Worm (Caenorhabditis elegans) whole organism, L4 larva: ENCODE measurements around the gene C24F3.2.
A peak's percentile ranks its signal among the peaks of the same experiment; 100 is the strongest.

Experiments used
- F10B5.3 ChIP-seq: sonication (generic microtip); optimal IDR thresholded peaks from 2 replicates; lab custom pipeline; 2016; ENCODE audit warnings: mild to moderate bottlenecking, missing genetic modification characterization, missing compliant biosample characterization
- F37D6.2 ChIP-seq: sonication (generic microtip); optimal IDR thresholded peaks from 2 replicates; lab custom pipeline; 2016; ENCODE audit warnings: mild to moderate bottlenecking, missing genetic modification characterization, missing compliant biosample characterization
- T20F7.1 ChIP-seq: fragments of 200-800 bp; sonication (Bioruptor generic); optimal IDR thresholded peaks from 2 replicates; lab custom pipeline; 2018; ENCODE audit warnings: mild to moderate bottlenecking, missing genetic modification characterization, missing compliant biosample characterization
- Y5F2A.4 ChIP-seq: fragments of 200-800 bp; sonication (Bioruptor generic); optimal IDR thresholded peaks from 2 replicates; lab custom pipeline; 2018; ENCODE audit warnings: mild to moderate bottlenecking, missing genetic modification characterization, missing compliant biosample characterization
- Y75B8A.6 ChIP-seq: fragments of 200-800 bp; sonication (Bioruptor generic); IDR thresholded peaks from 2 replicates; pipeline ENCODE4 v1.3.6; 2022; ENCODE audit warnings: missing genetic modification reagents, missing genetic modification characterization, missing compliant biosample characterization
- ZK337.2 ChIP-seq: fragments of 200-800 bp; sonication (Bioruptor generic); IDR thresholded peaks from 2 replicates; pipeline ENCODE4 v1.3.6; 2022; ENCODE audit warnings: missing genetic modification reagents, missing genetic modification characterization, missing compliant biosample characterization
- aly-2 ChIP-seq: sonication (generic microtip); optimal IDR thresholded peaks from 2 replicates; lab custom pipeline; 2018; ENCODE audit warnings: missing biosample characterization, missing genetic modification characterization
- arid-1 ChIP-seq: fragments of 200-800 bp; sonication (Bioruptor generic); conservative IDR thresholded peaks from 2 replicates; pipeline ENCODE4 v1.3.6; 2022; ENCODE audit warnings: missing genetic modification reagents, missing genetic modification characterization, missing compliant biosample characterization
- attf-4 ChIP-seq: sonication (generic microtip); optimal IDR thresholded peaks from 3 replicates; lab custom pipeline; 2017; ENCODE audit warnings: missing biosample characterization, missing genetic modification characterization
- ceh-28 ChIP-seq: fragments of 150-350 bp; optimal IDR thresholded peaks from 2 replicates; lab custom pipeline; 2014; ENCODE audit warnings: missing biosample characterization, missing genetic modification reagents, missing genetic modification characterization
- daf-16 ChIP-seq, 3 experiments: sonication (generic microtip); optimal IDR thresholded peaks; 2 replicates each; lab custom pipeline; 2016 to 2017; ENCODE audit warnings: missing genetic modification characterization in 3 of 3, missing genetic modification reagents in 3 of 3, mild to moderate bottlenecking in 2 of 3, missing compliant biosample characterization in 2 of 3, missing biosample characterization in 1 of 3, moderate library complexity in 1 of 3
- dmd-6 ChIP-seq: fragments of 200-800 bp; sonication (Bioruptor generic); IDR thresholded peaks from 2 replicates; pipeline ENCODE4 v1.3.6; 2022; ENCODE audit warnings: missing genetic modification reagents, missing genetic modification characterization, missing compliant biosample characterization
- dmd-8 ChIP-seq: fragments of 200-800 bp; sonication (Bioruptor generic); IDR thresholded peaks from 2 replicates; pipeline ENCODE4 v1.3.6; 2022; ENCODE audit warnings: missing genetic modification characterization, missing compliant biosample characterization
- duxl-1 ChIP-seq: sonication (generic microtip); optimal IDR thresholded peaks from 2 replicates; lab custom pipeline; 2016; ENCODE audit warnings: mild to moderate bottlenecking, missing genetic modification characterization, moderate library complexity, missing compliant biosample characterization; ENCODE audit not compliant: poor library complexity
- dve-1 ChIP-seq: sonication (generic microtip); optimal IDR thresholded peaks from 2 replicates; lab custom pipeline; 2017; ENCODE audit warnings: antibody characterized with exemption, mild to moderate bottlenecking, missing genetic modification characterization, missing compliant biosample characterization; ENCODE audit not compliant: insufficient read depth
- fos-1 ChIP-seq: fragments of 150-350 bp; optimal IDR thresholded peaks from 2 replicates; lab custom pipeline; 2014; ENCODE audit warnings: missing biosample characterization, missing genetic modification characterization
- hlh-11 ChIP-seq: fragments of 200-800 bp; sonication (Bioruptor generic); optimal IDR thresholded peaks from 2 replicates; lab custom pipeline; 2018; ENCODE audit warnings: mild to moderate bottlenecking, missing genetic modification characterization, missing compliant biosample characterization
- jun-1 ChIP-seq: fragments of 150-350 bp; optimal IDR thresholded peaks from 2 replicates; lab custom pipeline; 2014; ENCODE audit warnings: missing biosample characterization, missing genetic modification reagents, missing genetic modification characterization
- lin-1 ChIP-seq: fragments of 200-800 bp; sonication (Bioruptor generic); IDR thresholded peaks from 2 replicates; pipeline ENCODE4 v1.3.6; 2022; ENCODE audit warnings: missing genetic modification reagents, missing genetic modification characterization, missing compliant biosample characterization
- lin-13 ChIP-seq: fragments of 150-350 bp; optimal IDR thresholded peaks from 2 replicates; lab custom pipeline; 2014; ENCODE audit warnings: missing biosample characterization, missing genetic modification reagents, missing genetic modification characterization
- lin-15B ChIP-seq: fragments of 150-350 bp; sonication (generic microtip); optimal IDR thresholded peaks from 3 replicates; lab custom pipeline; 2014; ENCODE audit warnings: missing biosample characterization, missing genetic modification characterization
- lin-38 ChIP-seq: fragments of 200-800 bp; sonication (Bioruptor generic); IDR thresholded peaks from 2 replicates; pipeline ENCODE4 v1.3.6; 2022; ENCODE audit warnings: missing genetic modification reagents, missing genetic modification characterization, missing compliant biosample characterization
- lir-3 ChIP-seq: sonication (generic microtip); optimal IDR thresholded peaks from 2 replicates; lab custom pipeline; 2016; ENCODE audit warnings: mild to moderate bottlenecking, missing genetic modification characterization, missing compliant biosample characterization
- nhr-102 ChIP-seq: sonication (generic microtip); optimal IDR thresholded peaks from 2 replicates; lab custom pipeline; 2016; ENCODE audit warnings: mild to moderate bottlenecking, missing genetic modification characterization, moderate library complexity, missing compliant biosample characterization
- nhr-11 ChIP-seq: fragments of 150-350 bp; optimal IDR thresholded peaks from 2 replicates; lab custom pipeline; 2014; ENCODE audit warnings: missing biosample characterization, missing genetic modification characterization
- nhr-111 ChIP-seq: fragments of 200-800 bp; sonication (Bioruptor generic); optimal IDR thresholded peaks from 2 replicates; lab custom pipeline; 2018; ENCODE audit warnings: mild to moderate bottlenecking, missing genetic modification characterization, missing compliant biosample characterization
- nhr-25 ChIP-seq: sonication (generic microtip); optimal IDR thresholded peaks from 2 replicates; lab custom pipeline; 2017; ENCODE audit warnings: missing genetic modification characterization, mild to moderate bottlenecking, missing compliant biosample characterization, antibody characterized with exemption, moderate library complexity, borderline replicate concordance; ENCODE audit not compliant: insufficient read depth
- nhr-28 ChIP-seq: fragments of 150-350 bp; optimal IDR thresholded peaks from 2 replicates; lab custom pipeline; 2014; ENCODE audit warnings: missing biosample characterization, missing genetic modification characterization
- nhr-6 ChIP-seq: fragments of 150-350 bp; optimal IDR thresholded peaks from 2 replicates; lab custom pipeline; 2014; ENCODE audit warnings: missing biosample characterization, missing genetic modification characterization
- nhr-77 ChIP-seq: fragments of 150-350 bp; optimal IDR thresholded peaks from 2 replicates; lab custom pipeline; 2014; ENCODE audit warnings: missing biosample characterization, missing genetic modification characterization
- pha-4 ChIP-seq, 2 experiments: fragments of 150-350 bp in 1 of 2; fragments of 200-800 bp in 1 of 2; sonication (Bioruptor generic) in 1 of 2; IDR thresholded peaks in 1 of 2; optimal IDR thresholded peaks in 1 of 2; 2 replicates each; pipeline versions ENCODE4 v1.3.6 to Lab custom; 2014 to 2022; ENCODE audit warnings: missing genetic modification characterization in 2 of 2, missing genetic modification reagents in 2 of 2, missing biosample characterization in 1 of 2, missing compliant biosample characterization in 1 of 2
- php-3 ChIP-seq: fragments of 200-800 bp; sonication (Bioruptor generic); IDR thresholded peaks from 2 replicates; pipeline ENCODE4 v1.3.6; 2022; ENCODE audit warnings: missing genetic modification reagents, missing genetic modification characterization, missing compliant biosample characterization
- pqm-1 ChIP-seq: sonication (generic microtip); optimal IDR thresholded peaks from 2 replicates; lab custom pipeline; 2017; ENCODE audit warnings: missing biosample characterization, missing genetic modification characterization
- rbr-2 ChIP-seq: sonication (generic microtip); optimal IDR thresholded peaks from 2 replicates; lab custom pipeline; 2016; ENCODE audit warnings: missing genotype, missing genetic modification characterization, missing compliant biosample characterization
- set-16 ChIP-seq: fragments of 200-800 bp; sonication (Bioruptor generic); IDR thresholded peaks from 2 replicates; pipeline ENCODE4 v1.3.6; 2022; ENCODE audit warnings: missing genetic modification reagents, missing genetic modification characterization, missing compliant biosample characterization
- tra-1 ChIP-seq: fragments of 200-800 bp; sonication (Bioruptor generic); IDR thresholded peaks from 2 replicates; pipeline ENCODE4 v1.3.6; 2022; ENCODE audit warnings: missing genetic modification reagents, missing genetic modification characterization, missing compliant biosample characterization
- unc-130 ChIP-seq: sonication (generic microtip); optimal IDR thresholded peaks from 2 replicates; lab custom pipeline; 2016; ENCODE audit warnings: missing genetic modification reagents, missing genetic modification characterization, missing compliant biosample characterization
- unc-62 ChIP-seq, 3 experiments: fragments of 150-350 bp in 1 of 3; sonication (generic microtip); optimal IDR thresholded peaks in 2 of 3; peaks in 1 of 3; 1 replicate in 1 of 3; 2 replicates in 2 of 3; lab custom pipeline; 2014 to 2017; ENCODE audit warnings: missing biosample characterization in 3 of 3, missing genetic modification characterization in 3 of 3, missing genetic modification reagents in 3 of 3, missing genotype in 1 of 3
- zag-1 ChIP-seq: fragments of 150-350 bp; optimal IDR thresholded peaks from 2 replicates; lab custom pipeline; 2014; ENCODE audit warnings: missing biosample characterization, missing genetic modification characterization
- zfp-3 ChIP-seq: fragments of 200-800 bp; sonication (Bioruptor generic); conservative IDR thresholded peaks from 2 replicates; pipeline ENCODE4 v1.3.6; 2022; ENCODE audit warnings: missing genetic modification reagents, missing genetic modification characterization, missing compliant biosample characterization
- ztf-11 ChIP-seq: fragments of 150-350 bp; optimal IDR thresholded peaks from 2 replicates; lab custom pipeline; 2014; ENCODE audit warnings: missing biosample characterization, missing genetic modification characterization
- ztf-7 ChIP-seq: fragments of 150-350 bp; optimal IDR thresholded peaks from 2 replicates; lab custom pipeline; 2014; ENCODE audit warnings: missing biosample characterization, missing genetic modification characterization

The C24F3.2 gene

ce11 chrIV:10236106-10236505 is 13.8 kb downstream of the C24F3.2 start:
- peak; percentile 89 for TF ChIP-seq pqm-1
- TF ChIP-seq hlh-11 = peak; percentile 52
- TF ChIP-seq dmd-6 (GFP tag; lab: Robert Waterston, UW) = peak; percentile 71
- peak; percentile 52 for TF ChIP-seq nhr-77 (tag; lab: Kevin White, UChicago)
- TF ChIP-seq dve-1 (tag; lab: Kevin White, UChicago) = peak; percentile 74
- no peak for TF ChIP-seq daf-16 (GFP tag; optimal IDR thresholded peaks at IDR 0.05; lab: Kevin White, UChicago)
- peak; percentile 60 for TF ChIP-seq daf-16 (tag; optimal IDR thresholded peaks at IDR 0.05; lab: Kevin White, UChicago)
- no peak for TF ChIP-seq tra-1 (GFP tag; lab: Robert Waterston, UW)
- no peak for TF ChIP-seq ceh-28 (tag; lab: Kevin White, UChicago)
- TF ChIP-seq lin-1 (GFP tag; lab: Robert Waterston, UW) = 0 out of 2 replicates have a peak, but pooled peaks have one; percentile 30
- TF ChIP-seq jun-1 (tag; lab: Kevin White, UChicago) = no peak
- no peak for TF ChIP-seq nhr-6 (tag; lab: Kevin White, UChicago)
- peak; percentile 68 for TF ChIP-seq nhr-28

DNA sequence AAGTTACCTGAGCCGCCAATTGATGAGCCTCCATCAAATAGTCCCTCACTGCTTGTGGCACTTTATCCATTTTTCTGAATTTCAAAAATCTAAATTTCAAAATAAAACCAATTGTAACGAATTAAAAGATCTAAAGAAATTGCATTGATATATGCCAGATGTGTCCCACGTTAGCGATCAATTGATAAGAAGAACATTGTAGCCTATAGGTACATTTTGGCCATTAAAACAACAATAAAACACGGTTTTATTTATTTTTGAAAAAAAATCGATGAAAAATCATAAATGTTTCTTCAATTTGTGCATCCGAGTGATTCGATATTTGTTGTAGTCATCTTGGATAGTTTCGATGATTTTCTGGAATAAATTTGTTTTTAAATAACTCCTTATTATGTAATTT is 16.7 kb downstream of the C24F3.2 start, which contains the start of gene ech-8:
ech-8 (minus strand) TSS at position 132 of the 400 bp plus-strand sequence.
- TF ChIP-seq set-16 (GFP tag; lab: Robert Waterston, UW) = no peak
- TF ChIP-seq php-3 (GFP tag; lab: Robert Waterston, UW) = peak; percentile 88
- no peak for TF ChIP-seq lin-13 (GFP tag; lab: Kevin White, UChicago)
- no peak for TF ChIP-seq nhr-11 (tag; lab: Kevin White, UChicago)
- TF ChIP-seq zag-1 = no peak
- no peak for TF ChIP-seq daf-16 (GFP tag; optimal IDR thresholded peaks at IDR 0.05; lab: Kevin White, UChicago)
- peak; percentile 79 for TF ChIP-seq daf-16 (tag; optimal IDR thresholded peaks at IDR 0.05; lab: Kevin White, UChicago)
- TF ChIP-seq arid-1 (GFP tag; lab: Robert Waterston, UW) = no peak
- peak; percentile 32 for TF ChIP-seq nhr-77 (tag; lab: Kevin White, UChicago)
- TF ChIP-seq dmd-8 = no peak
- TF ChIP-seq unc-130 = no peak
- TF ChIP-seq ztf-7 = no peak
- no peak for TF ChIP-seq ztf-11
- no peak for TF ChIP-seq aly-2
- no peak for TF ChIP-seq lin-38 (GFP tag; lab: Robert Waterston, UW)
- no peak for TF ChIP-seq fos-1
- TF ChIP-seq nhr-6 (tag; lab: Kevin White, UChicago) = no peak
- TF ChIP-seq F10B5.3 (tag; lab: Kevin White, UChicago) = no peak
- TF ChIP-seq Y5F2A.4 = no peak
- no peak for TF ChIP-seq hlh-11
- no peak for TF ChIP-seq attf-4 (tag; lab: Kevin White, UChicago)
- peak; percentile 84 for TF ChIP-seq nhr-28
- no peak for TF ChIP-seq pha-4 (GFP tag; IDR thresholded peaks at IDR 0.05; lab: Robert Waterston, UW)
- TF ChIP-seq pha-4 (tag; optimal IDR thresholded peaks at IDR 0.05; lab: Kevin White, UChicago) = no peak
- no peak for TF ChIP-seq unc-62 (GFP tag; optimal IDR thresholded peaks at IDR 0.05 in 1 of 2; lab: Kevin White, UChicago)
- TF ChIP-seq unc-62 (tag; optimal IDR thresholded peaks at IDR 0.05; lab: Kevin White, UChicago) = no peak
- TF ChIP-seq T20F7.1 (GFP tag; lab: Kevin White, UChicago) = no peak
- no peak for TF ChIP-seq ZK337.2 (GFP tag; lab: Robert Waterston, UW)
- peak; percentile 52 for TF ChIP-seq dve-1 (tag; lab: Kevin White, UChicago)
- TF ChIP-seq lir-3 = no peak
- TF ChIP-seq nhr-111 (GFP tag; lab: Kevin White, UChicago) = no peak
- no peak for TF ChIP-seq nhr-102 (tag; lab: Kevin White, UChicago)
- TF ChIP-seq, all 104 proteins: peak for 5

ce11 chrIV:10241659-10242058 is 19.3 kb downstream of the C24F3.2 start, which contains the start of gene lipl-7:
Gene lipl-7 (minus strand): TSS chrIV:10241823.
- TF ChIP-seq T20F7.1 (GFP tag; lab: Kevin White, UChicago) (no peak), tra-1 (GFP tag; lab: Robert Waterston, UW) (no peak), lin-15B (tag; lab: Kevin White, UChicago) (no peak), zfp-3 (no peak), nhr-77 (tag; lab: Kevin White, UChicago) (no peak), unc-130 (no peak), fos-1 (no peak), rbr-2 (tag; lab: Kevin White, UChicago) (no peak), daf-16 (GFP tag; optimal IDR thresholded peaks at IDR 0.05; lab: Kevin White, UChicago) (no peak), daf-16 (tag; optimal IDR thresholded peaks at IDR 0.05; lab: Kevin White, UChicago) (no peak), nhr-28 (no peak), ztf-7 (no peak), Y75B8A.6 (GFP tag; lab: Robert Waterston, UW) (no peak), duxl-1 (tag; lab: Kevin White, UChicago) (no peak), nhr-25 (no peak), F37D6.2 (tag; lab: Kevin White, UChicago) (no peak)
